Fruit fly (Drosophila melanogaster) whole organism, embryonic: ENCODE measurements around the gene dmrt11E.

Experiments
- Blimp-1 ChIP-seq: fragments of 200-800 bp; sonication (Bioruptor generic); optimal IDR thresholded peaks from 3 replicates; lab custom pipeline; 2018; ENCODE audit warnings: missing biosample characterization, missing genetic modification characterization, mild to moderate bottlenecking, moderate library complexity, missing genetic modification reagents
- CG11085 ChIP-seq: fragments of 200-800 bp; sonication (Bioruptor generic); IDR thresholded peaks from 2 replicates; pipeline ENCODE4 v1.3.6; 2022; ENCODE audit warnings: missing biosample characterization, missing genetic modification characterization
- CG13624 ChIP-seq: fragments of 200-800 bp; sonication (Bioruptor generic); optimal IDR thresholded peaks from 2 replicates; lab custom pipeline; 2016; ENCODE audit warnings: missing biosample characterization, missing genetic modification characterization
- CG14860 ChIP-seq: fragments of 200-800 bp; sonication (Bioruptor generic); IDR thresholded peaks from 3 replicates; pipeline ENCODE4 v1.3.6; 2022; ENCODE audit warnings: missing biosample characterization, missing genetic modification characterization; ENCODE audit not compliant: partially characterized antibody
- CG17186 ChIP-seq: fragments of 200-800 bp; sonication (Bioruptor generic); optimal IDR thresholded peaks from 3 replicates; lab custom pipeline; 2017; ENCODE audit warnings: missing biosample characterization, missing genetic modification reagents, missing genetic modification characterization
- CG17568 ChIP-seq: fragments of 200-800 bp; sonication (Bioruptor generic); optimal IDR thresholded peaks from 2 replicates; lab custom pipeline; 2018; ENCODE audit warnings: missing biosample characterization, mild to moderate bottlenecking, missing genetic modification characterization, moderate library complexity
- CG17912 ChIP-seq: fragments of 200-800 bp; sonication (Bioruptor generic); optimal IDR thresholded peaks from 2 replicates; lab custom pipeline; 2018; ENCODE audit warnings: missing biosample characterization, mild to moderate bottlenecking, missing genetic modification characterization
- CG31365 ChIP-seq: fragments of 200-800 bp; sonication (Bioruptor generic); optimal IDR thresholded peaks from 2 replicates; lab custom pipeline; 2018; ENCODE audit warnings: missing biosample characterization, mild to moderate bottlenecking, missing genetic modification characterization
- CG3281 ChIP-seq: fragments of 200-800 bp; sonication (Bioruptor generic); optimal IDR thresholded peaks from 3 replicates; lab custom pipeline; 2017; ENCODE audit warnings: missing biosample characterization, mild to moderate bottlenecking, missing genetic modification characterization
- CG33213 ChIP-seq: fragments of 200-800 bp; sonication (Bioruptor generic); optimal IDR thresholded peaks from 3 replicates; lab custom pipeline; 2016; ENCODE audit warnings: missing biosample characterization, missing genetic modification characterization
- CG34224 ChIP-seq: fragments of 200-800 bp; sonication (Bioruptor generic); IDR thresholded peaks from 3 replicates; pipeline ENCODE4 v1.3.6; 2022; ENCODE audit warnings: missing biosample characterization, missing genetic modification characterization; ENCODE audit not compliant: partially characterized antibody
- CG6254 ChIP-seq: fragments of 200-800 bp; sonication (Bioruptor generic); optimal IDR thresholded peaks from 3 replicates; lab custom pipeline; 2017; ENCODE audit warnings: mild to moderate bottlenecking, missing biosample characterization, missing genetic modification reagents, missing genetic modification characterization
- CG7987 ChIP-seq: fragments of 200-800 bp; sonication (Bioruptor generic); optimal IDR thresholded peaks from 2 replicates; lab custom pipeline; 2018; ENCODE audit warnings: missing biosample characterization, mild to moderate bottlenecking, missing genetic modification characterization, moderate library complexity
- CG8944 ChIP-seq: fragments of 200-800 bp; sonication (Bioruptor generic); optimal IDR thresholded peaks from 3 replicates; lab custom pipeline; 2016; ENCODE audit warnings: missing biosample characterization, missing genetic modification characterization
- CG9437 ChIP-seq: fragments of 200-800 bp; sonication (Bioruptor generic); optimal IDR thresholded peaks from 2 replicates; lab custom pipeline; 2018; ENCODE audit warnings: missing biosample characterization, mild to moderate bottlenecking, missing genetic modification characterization
- D ChIP-seq, 2 experiments: fragments of 200-800 bp in 1 of 2; fragments of >200 bp in 1 of 2; sonication (Bioruptor generic) in 1 of 2; optimal IDR thresholded peaks; 2 replicates in 1 of 2; 3 replicates in 1 of 2; lab custom pipeline; 2017; ENCODE audit warnings: mild to moderate bottlenecking in 1 of 2, missing biosample characterization in 1 of 2, missing genetic modification characterization in 1 of 2, missing genetic modification reagents in 1 of 2
- Drgx ChIP-seq: fragments of 200-800 bp; sonication (Bioruptor generic); IDR thresholded peaks from 2 replicates; pipeline ENCODE4 v1.3.6; 2022; ENCODE audit warnings: missing biosample characterization, missing genetic modification characterization
- Ets97D ChIP-seq: fragments of 200-800 bp; sonication (Bioruptor generic); optimal IDR thresholded peaks from 3 replicates; lab custom pipeline; 2016; ENCODE audit warnings: missing biosample characterization, missing genetic modification characterization
- HLH4C ChIP-seq: fragments of 200-800 bp; sonication (Bioruptor generic); IDR thresholded peaks from 3 replicates; pipeline ENCODE4 v1.3.6; 2022; ENCODE audit warnings: missing biosample characterization, missing genetic modification characterization; ENCODE audit not compliant: partially characterized antibody
- Hmx ChIP-seq: fragments of 200-800 bp; sonication (Bioruptor generic); optimal IDR thresholded peaks from 2 replicates; lab custom pipeline; 2016; ENCODE audit warnings: missing biosample characterization, missing genetic modification characterization
- Neu2 ChIP-seq: fragments of 200-800 bp; sonication (Bioruptor generic); optimal IDR thresholded peaks from 3 replicates; lab custom pipeline; 2016; ENCODE audit warnings: missing biosample characterization, missing genetic modification characterization, borderline replicate concordance
- Oli ChIP-seq: fragments of 200-800 bp; sonication (Bioruptor generic); optimal IDR thresholded peaks from 2 replicates; lab custom pipeline; 2018; ENCODE audit warnings: missing biosample characterization, mild to moderate bottlenecking, missing genetic modification characterization, moderate library complexity
- Optix ChIP-seq: fragments of 200-800 bp; sonication (Bioruptor generic); IDR thresholded peaks from 3 replicates; pipeline ENCODE4 v1.3.6; 2022; ENCODE audit warnings: missing biosample characterization, missing genetic modification characterization
- Poxn ChIP-seq: fragments of 200-800 bp; sonication (Bioruptor generic); IDR thresholded peaks from 2 replicates; pipeline ENCODE4 v1.3.6; 2022; ENCODE audit warnings: missing biosample characterization, missing genetic modification characterization
- Sry-β ChIP-seq: fragments of 200-800 bp; sonication (Bioruptor generic); optimal IDR thresholded peaks from 2 replicates; lab custom pipeline; 2018; ENCODE audit warnings: missing biosample characterization, mild to moderate bottlenecking, missing genetic modification characterization, moderate library complexity
- Tbp ChIP-seq: fragments of >200 bp; optimal IDR thresholded peaks from 2 replicates; lab custom pipeline; 2018; ENCODE audit warnings: missing biosample characterization, missing genetic modification characterization
- Xrp1 ChIP-seq: fragments of 200-800 bp; sonication (Bioruptor generic); IDR thresholded peaks from 2 replicates; pipeline ENCODE4 v1.3.6; 2022; ENCODE audit warnings: missing biosample characterization, missing genetic modification characterization
- YL-1 ChIP-seq: fragments of 200-800 bp; sonication (Bioruptor generic); optimal IDR thresholded peaks from 3 replicates; lab custom pipeline; 2017; ENCODE audit warnings: missing biosample characterization, mild to moderate bottlenecking, missing genetic modification characterization
- aop ChIP-seq: fragments of 200-800 bp; sonication (Bioruptor generic); IDR thresholded peaks from 2 replicates; pipeline ENCODE4 v1.3.6; 2022; ENCODE audit warnings: missing biosample characterization, missing genetic modification characterization
- ap ChIP-seq: fragments of 200-800 bp; sonication (Bioruptor generic); IDR thresholded peaks from 2 replicates; pipeline ENCODE4 v1.3.6; 2022; ENCODE audit warnings: missing biosample characterization, missing genetic modification characterization
- bab2 ChIP-seq: fragments of 200-800 bp; sonication (Bioruptor generic); optimal IDR thresholded peaks from 2 replicates; lab custom pipeline; 2016; ENCODE audit warnings: missing biosample characterization, missing genetic modification characterization
- cato ChIP-seq: fragments of 200-800 bp; sonication (Bioruptor generic); optimal IDR thresholded peaks from 2 replicates; lab custom pipeline; 2016; ENCODE audit warnings: missing biosample characterization, missing genetic modification characterization, borderline replicate concordance
- chinmo ChIP-seq: fragments of 200-800 bp; sonication (Bioruptor generic); IDR thresholded peaks from 4 replicates; pipeline ENCODE4 v1.3.6; 2022; ENCODE audit warnings: missing biosample characterization, missing genetic modification characterization; ENCODE audit not compliant: partially characterized antibody
- corto ChIP-seq: fragments of 200-800 bp; sonication (Bioruptor generic); optimal IDR thresholded peaks from 2 replicates; lab custom pipeline; 2016; ENCODE audit warnings: missing biosample characterization, mild to moderate bottlenecking, missing genetic modification characterization, moderate library complexity
- dati ChIP-seq: fragments of 200-800 bp; sonication (Bioruptor generic); IDR thresholded peaks from 2 replicates; pipeline ENCODE4 v1.3.6; 2022; ENCODE audit warnings: missing biosample characterization, missing genetic modification characterization
- fd3F ChIP-seq: fragments of 200-800 bp; sonication (Bioruptor generic); optimal IDR thresholded peaks from 2 replicates; lab custom pipeline; 2018; ENCODE audit warnings: missing biosample characterization, mild to moderate bottlenecking, missing genetic modification characterization, moderate library complexity
- gem ChIP-seq: fragments of 200-800 bp; sonication (Bioruptor generic); optimal IDR thresholded peaks from 2 replicates; lab custom pipeline; 2019; ENCODE audit warnings: missing biosample characterization, mild to moderate bottlenecking, missing genetic modification characterization, moderate library complexity
- grn ChIP-seq: fragments of 200-800 bp; sonication (Bioruptor generic); optimal IDR thresholded peaks from 3 replicates; lab custom pipeline; 2017; ENCODE audit warnings: missing biosample characterization, missing genetic modification characterization
- hb ChIP-seq: fragments of 200-800 bp; sonication (Bioruptor generic); IDR thresholded peaks from 3 replicates; pipeline ENCODE4 v1.3.6; 2022; ENCODE audit warnings: missing biosample characterization, missing genetic modification characterization; ENCODE audit not compliant: partially characterized antibody
- knrl ChIP-seq: fragments of 200-800 bp; sonication (Bioruptor generic); IDR thresholded peaks from 3 replicates; pipeline ENCODE4 v1.3.6; 2022; ENCODE audit warnings: missing biosample characterization, missing genetic modification characterization; ENCODE audit not compliant: partially characterized antibody
- lilli ChIP-seq: fragments of 200-800 bp; sonication (Bioruptor generic); optimal IDR thresholded peaks from 3 replicates; lab custom pipeline; 2016; ENCODE audit warnings: missing biosample characterization, missing genetic modification characterization
- phol ChIP-seq: fragments of 200-800 bp; sonication (Bioruptor generic); optimal IDR thresholded peaks from 3 replicates; lab custom pipeline; 2018; ENCODE audit warnings: missing biosample characterization, mild to moderate bottlenecking, missing genetic modification characterization, moderate library complexity
- pzg ChIP-seq: fragments of 200-800 bp; sonication (Bioruptor generic); optimal IDR thresholded peaks from 3 replicates; lab custom pipeline; 2018; ENCODE audit warnings: missing biosample characterization, mild to moderate bottlenecking, missing genetic modification characterization, moderate library complexity
- sens ChIP-seq: fragments of 200-800 bp; sonication (Bioruptor generic); peaks from one replicate; lab custom pipeline; 2016; ENCODE audit warnings: missing biosample characterization, missing genetic modification characterization
- sima ChIP-seq: fragments of 200-800 bp; sonication (Bioruptor generic); optimal IDR thresholded peaks from 2 replicates; lab custom pipeline; 2016; ENCODE audit warnings: missing biosample characterization, missing genetic modification characterization
- sug ChIP-seq: fragments of 200-800 bp; optimal IDR thresholded peaks from 2 replicates; lab custom pipeline; 2019; ENCODE audit warnings: missing biosample characterization, mild to moderate bottlenecking, missing genetic modification characterization, moderate library complexity
- tgo ChIP-seq: fragments of 200-800 bp; sonication (Bioruptor generic); IDR thresholded peaks from 3 replicates; pipeline ENCODE4 v1.3.6; 2022; ENCODE audit warnings: missing biosample characterization, missing genetic modification characterization
- wek ChIP-seq: fragments of 200-800 bp; sonication (Bioruptor generic); optimal IDR thresholded peaks from 3 replicates; lab custom pipeline; 2018; ENCODE audit warnings: missing biosample characterization, mild to moderate bottlenecking, missing genetic modification characterization, moderate library complexity
- yki ChIP-seq: fragments of >200 bp; optimal IDR thresholded peaks from 3 replicates; lab custom pipeline; 2018

Gene dmrt11E

dm6 chrX:13412941-13413613 is 45.1 kb downstream of the dmrt11E start, which contains the start of the genes CG1998 and Set2 (continued):
- peak; percentile 67 for TF ChIP-seq CG33213 (GFP tag; lab: Kevin White, UChicago)
- peak; percentile 56; the same call in 2 of the 3 replicates for TF ChIP-seq knrl (GFP tag; lab: Robert Waterston, UW)
- TF ChIP-seq Hmx (GFP tag; lab: Kevin White, UChicago) = no peak
- no peak for TF ChIP-seq hb (GFP tag; lab: Robert Waterston, UW)
- no peak for TF ChIP-seq Neu2 (GFP tag; lab: Kevin White, UChicago)
- TF ChIP-seq chinmo (GFP tag; lab: Robert Waterston, UW) = peak; percentile 96
- peak; percentile 65 for TF ChIP-seq CG9437
- no peak for TF ChIP-seq Oli (tag; lab: Kevin White, UChicago)
- TF ChIP-seq sens (GFP tag; lab: Kevin White, UChicago) = no peak
- TF ChIP-seq lilli = no peak
- TF ChIP-seq Tbp (GFP tag; lab: Kevin White, UChicago) = no peak
- TF ChIP-seq bab2 (GFP tag; lab: Kevin White, UChicago) = no peak
- TF ChIP-seq Blimp-1 = no peak
- TF ChIP-seq CG8944 = no peak
- peak; percentile 54 for TF ChIP-seq phol (tag; lab: Kevin White, UChicago)
- TF ChIP-seq corto = no peak
- no peak for TF ChIP-seq Sry-β (GFP tag; lab: Kevin White, UChicago)
- peak; percentile 25 for TF ChIP-seq CG17912 (GFP tag; lab: Kevin White, UChicago)
- no peak for TF ChIP-seq grn (GFP tag; lab: Kevin White, UChicago)
- TF ChIP-seq CG17186 = peak; percentile 68
- TF ChIP-seq gem (tag; lab: Kevin White, UChicago) = no peak
- TF ChIP-seq Optix (GFP tag; lab: Robert Waterston, UW) = no peak
- TF ChIP-seq Poxn = no peak
- no peak for TF ChIP-seq aop (GFP tag; lab: Robert Waterston, UW)
- TF ChIP-seq pzg (GFP tag; lab: Kevin White, UChicago) = peak; percentile 98
- no peak for TF ChIP-seq sug (tag; lab: Kevin White, UChicago)
- TF ChIP-seq fd3F (GFP tag; lab: Kevin White, UChicago) = no peak
- no peak for TF ChIP-seq yki (lab: Kevin White, UChicago)
- no peak for TF ChIP-seq D (optimal IDR thresholded peaks at IDR 0.05; lab: Kevin White, UChicago)
- no peak for TF ChIP-seq D (GFP tag; optimal IDR thresholded peaks at IDR 0.05; lab: Kevin White, UChicago)
- no peak for TF ChIP-seq CG17568 (GFP tag; lab: Kevin White, UChicago)
- 0 out of 3 replicates have a peak, but pooled peaks have one; percentile 23 for TF ChIP-seq HLH4C (GFP tag; lab: Robert Waterston, UW)
- TF ChIP-seq wek (GFP tag; lab: Kevin White, UChicago) = no peak
- TF ChIP-seq ap (GFP tag; lab: Robert Waterston, UW) = no peak
- no peak for TF ChIP-seq sima (GFP tag; lab: Kevin White, UChicago)
- no peak for TF ChIP-seq CG6254
- TF ChIP-seq CG34224 = peak; percentile 11; the same call in 1 of the 3 replicates
- TF ChIP-seq tgo (GFP tag; lab: Robert Waterston, UW) = no peak
- peak; percentile 28 for TF ChIP-seq CG31365 (tag; lab: Kevin White, UChicago)
- TF ChIP-seq CG13624 (GFP tag; lab: Kevin White, UChicago) = peak; percentile 57
- peak; percentile 92 for TF ChIP-seq Ets97D
- no peak for TF ChIP-seq Xrp1 (GFP tag; lab: Robert Waterston, UW)
- TF ChIP-seq dati (GFP tag; lab: Robert Waterston, UW) = no peak
- peak; percentile 83 for TF ChIP-seq YL-1 (GFP tag; lab: Kevin White, UChicago)
- no peak for TF ChIP-seq CG3281 (GFP tag; lab: Kevin White, UChicago)
- peak; percentile 62 for TF ChIP-seq CG7987
- no peak; the same call in 2 of the 3 replicates for TF ChIP-seq CG14860 (GFP tag; lab: Robert Waterston, UW)
- no peak for TF ChIP-seq Drgx (GFP tag; lab: Robert Waterston, UW)
- TF ChIP-seq cato (GFP tag; lab: Kevin White, UChicago) = no peak
- TF ChIP-seq CG11085 (GFP tag; lab: Robert Waterston, UW) = no peak
